Worm (Caenorhabditis elegans): Measurements from ENCODE around the gene pqn-31.

The pqn-31 gene

ce11 chrV:9096674-9097073, 12.7 kb upstream of the pqn-31 start:
- TF ChIP-seq ama-1 (optimal IDR thresholded peaks at IDR 0.05) (peak; percentile 18), lin-35 (GFP tag; optimal IDR thresholded peaks at IDR 0.05) (peak in 1 of 2 experiments; percentile 2), C16A3.4 (tag; optimal IDR thresholded peaks at IDR 0.05) (peak; percentile 1), F16B12.6 (tag; optimal IDR thresholded peaks at IDR 0.05) (no peak), nhr-71 (tag; optimal IDR thresholded peaks at IDR 0.05) (no peak), efl-1 (optimal IDR thresholded peaks at IDR 0.05) (no peak), efl-1 (GFP tag; optimal IDR thresholded peaks at IDR 0.05 in 1 of 2) (peak in 1 of 2 experiments; percentile 72), nhr-20 (tag; optimal IDR thresholded peaks at IDR 0.05) (peak; percentile 15), nhr-85 (tag) (peak; percentile 59), fkh-10 (GFP tag; optimal IDR thresholded peaks at IDR 0.05) (no peak), snu-23 (GFP tag; optimal IDR thresholded peaks at IDR 0.05) (no peak), irx-1 (tag; optimal IDR thresholded peaks at IDR 0.05) (no peak), lin-14 (GFP tag; optimal IDR thresholded peaks at IDR 0.05) (peak; percentile 14), swsn-7 (tag; optimal IDR thresholded peaks at IDR 0.05) (no peak), tbx-2 (tag; optimal IDR thresholded peaks at IDR 0.05) (no peak), C04F5.9 (tag; optimal IDR thresholded peaks at IDR 0.05) (no peak)

DNA sequence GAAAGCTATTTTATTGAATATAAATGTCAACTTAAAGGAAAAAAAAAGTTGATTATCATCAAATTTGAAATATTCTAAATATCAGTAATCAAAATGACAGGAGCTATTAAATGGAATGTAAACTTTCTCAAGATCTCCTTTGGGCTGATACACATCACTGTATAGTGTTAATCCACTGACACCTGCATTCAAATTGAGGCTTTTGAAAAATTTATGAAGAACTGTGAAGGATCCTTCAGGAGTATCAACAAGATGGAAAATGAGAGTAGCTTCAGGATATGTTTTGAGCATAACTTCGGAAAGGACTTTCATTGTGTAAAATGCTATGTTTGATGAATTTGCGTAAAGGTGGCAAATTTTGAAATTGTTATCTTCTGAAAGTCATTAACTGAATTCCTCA, 12.2 kb upstream of the pqn-31 start:
- peak in 1 of 2 experiments; percentile 24 for TF ChIP-seq lin-35 (GFP tag; optimal IDR thresholded peaks at IDR 0.05)
- TF ChIP-seq hlh-4 (tag; optimal IDR thresholded peaks at IDR 0.05) = no peak
- no peak for TF ChIP-seq ama-1 (optimal IDR thresholded peaks at IDR 0.05)
- peak; percentile 9 for TF ChIP-seq elt-2 (tag; optimal IDR thresholded peaks at IDR 0.05)
- 0 out of 2 replicates have a peak, but pooled peaks have one; percentile 19 for TF ChIP-seq ceh-88 (GFP tag; IDR thresholded peaks at IDR 0.05)
- peak; percentile 44 for TF ChIP-seq lir-3 (tag; optimal IDR thresholded peaks at IDR 0.05; ENCODE audit: poor library complexity)

DNA sequence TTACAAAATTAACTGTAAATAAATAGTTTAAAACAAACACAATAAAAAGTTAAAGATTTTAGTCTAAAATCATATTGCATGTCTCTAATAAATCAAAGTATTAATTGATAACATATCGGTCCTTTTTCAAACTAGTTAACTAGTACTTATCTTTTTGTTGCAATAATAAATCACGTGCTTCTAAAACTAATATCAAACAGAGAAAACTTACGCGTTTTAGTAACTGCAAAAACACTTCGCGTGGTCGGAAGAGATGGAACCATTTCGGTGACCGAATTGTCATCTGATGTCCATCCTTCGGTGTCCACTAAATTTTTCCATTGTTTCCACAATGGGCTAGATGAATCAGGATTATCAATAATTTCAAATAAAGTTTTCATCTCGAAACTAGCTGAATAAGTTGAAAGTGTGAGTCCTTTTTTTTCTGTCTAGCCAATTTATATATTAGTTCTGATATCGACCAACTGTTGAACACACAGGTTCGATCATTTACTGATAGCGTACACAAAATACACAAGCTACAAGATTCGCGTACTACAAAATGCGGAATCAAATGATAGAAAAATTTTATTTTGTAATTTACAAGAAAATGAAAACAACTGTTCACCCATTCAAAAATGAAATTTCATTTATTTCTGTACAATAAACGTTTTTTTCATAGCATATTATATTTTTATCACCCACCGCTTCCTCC, 11.0 kb upstream of the pqn-31 start, which contains the start of gene F21C10.9:
Gene F21C10.9, minus strand, starts transcription at position 417 of the 694 bp plus-strand sequence.
- TF ChIP-seq tbx-2 (tag; optimal IDR thresholded peaks at IDR 0.05) = no peak
- peak in 1 of 6 experiments; percentile 8 for TF ChIP-seq elt-3 (tag; optimal IDR thresholded peaks at IDR 0.05)
- TF ChIP-seq rnt-1 (tag; optimal IDR thresholded peaks at IDR 0.05) = no peak
- TF ChIP-seq fos-1 (tag; optimal IDR thresholded peaks at IDR 0.05) = no peak
- TF ChIP-seq C34B4.2 (tag; optimal IDR thresholded peaks at IDR 0.05) = no peak
- TF ChIP-seq ztf-4 (tag; optimal IDR thresholded peaks at IDR 0.05) = no peak
- no peak for TF ChIP-seq xbp-1 (tag; optimal IDR thresholded peaks at IDR 0.05)
- no peak for TF ChIP-seq efl-1 (optimal IDR thresholded peaks at IDR 0.05)
- TF ChIP-seq efl-1 (GFP tag; optimal IDR thresholded peaks at IDR 0.05 in 1 of 2) = peak in 1 of 2 experiments; percentile 53
- TF ChIP-seq lin-14 (GFP tag; optimal IDR thresholded peaks at IDR 0.05) = peak; percentile 2
- peak; percentile 23 for TF ChIP-seq nhr-90 (tag; optimal IDR thresholded peaks at IDR 0.05; ENCODE audit: poor library complexity)
- TF ChIP-seq unc-130 (tag; optimal IDR thresholded peaks at IDR 0.05) = no peak
- TF ChIP-seq nhr-20 (tag; optimal IDR thresholded peaks at IDR 0.05) = peak; percentile 57
- TF ChIP-seq alr-1 (tag; optimal IDR thresholded peaks at IDR 0.05; ENCODE audit: borderline replicate concordance) = no peak
- no peak for TF ChIP-seq dpl-1 (GFP tag; optimal IDR thresholded peaks at IDR 0.05)
- TF ChIP-seq nhr-84 (tag; optimal IDR thresholded peaks at IDR 0.05) = no peak
- peak; percentile 58 for TF ChIP-seq nhr-19 (GFP tag; conservative IDR thresholded peaks at IDR 0.05)
- no peak for TF ChIP-seq egl-13 (tag; optimal IDR thresholded peaks at IDR 0.05)
- peak; percentile 7 for TF ChIP-seq snu-23 (GFP tag; optimal IDR thresholded peaks at IDR 0.05)
- TF ChIP-seq jun-1 (tag; optimal IDR thresholded peaks at IDR 0.05) = no peak
- no peak for TF ChIP-seq ces-1 (GFP tag; optimal IDR thresholded peaks at IDR 0.05)
- no peak for TF ChIP-seq dsc-1 (tag; optimal IDR thresholded peaks at IDR 0.05)
- no peak for TF ChIP-seq hlh-4 (tag; optimal IDR thresholded peaks at IDR 0.05)
- no peak for TF ChIP-seq unc-98 (GFP tag; IDR thresholded peaks at IDR 0.05)
- peak; percentile 5 for TF ChIP-seq elt-2 (tag; optimal IDR thresholded peaks at IDR 0.05)
- peak; percentile 4 for TF ChIP-seq blmp-1 (tag; optimal IDR thresholded peaks at IDR 0.05)
- TF ChIP-seq nhr-71 (tag; optimal IDR thresholded peaks at IDR 0.05) = peak; percentile 50
- TF ChIP-seq fkh-8 (tag; optimal IDR thresholded peaks at IDR 0.05) = no peak
- TF ChIP-seq grh-1 (GFP tag; IDR thresholded peaks at IDR 0.05) = peak; percentile 31; the same call in 1 of the 2 replicates
- no peak for TF ChIP-seq nhr-47 (tag; optimal IDR thresholded peaks at IDR 0.05)
- peak in 1 of 2 experiments; percentile 50 for TF ChIP-seq lin-35 (GFP tag; optimal IDR thresholded peaks at IDR 0.05)
- no peak for TF ChIP-seq efl-3 (GFP tag; optimal IDR thresholded peaks at IDR 0.05)
- TF ChIP-seq nhr-85 (tag) = peak; percentile 80
- no peak for TF ChIP-seq nhr-237 (tag; optimal IDR thresholded peaks at IDR 0.05)
- no peak for TF ChIP-seq lin-13 (GFP tag; optimal IDR thresholded peaks at IDR 0.05)
- TF ChIP-seq aly-2 (tag; optimal IDR thresholded peaks at IDR 0.05) = no peak
- no peak for TF ChIP-seq unc-86 (tag; optimal IDR thresholded peaks at IDR 0.05)
- peak in 1 of 2 experiments; percentile 16 for TF ChIP-seq mdl-1 (tag; optimal IDR thresholded peaks at IDR 0.05)
